Worm (Caenorhabditis elegans): ENCODE results near the gene trd-1.

The trd-1 gene

DNA sequence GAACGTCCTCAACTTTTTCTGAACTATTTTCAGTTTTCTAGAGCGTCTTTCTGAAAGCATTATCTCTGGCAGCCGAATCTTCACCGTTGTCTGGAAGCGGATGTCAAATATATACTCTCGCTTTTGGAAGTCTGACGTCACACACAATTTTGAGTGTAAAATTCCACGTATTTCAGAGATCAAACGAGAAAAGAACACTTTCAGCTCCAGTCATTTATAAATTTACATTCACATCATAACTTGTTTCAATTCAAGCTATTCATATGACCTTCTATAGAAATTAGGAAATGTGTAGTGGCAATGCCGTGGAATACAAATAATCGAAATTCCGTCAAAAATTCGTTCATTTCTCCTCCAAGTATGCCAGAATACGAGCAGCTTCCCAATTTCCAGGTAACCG, 20.4 kb upstream of the trd-1 start, which contains the start of gene F08F8.11:
Gene F08F8.11, plus strand, starts transcription at position 301 of the 400 bp plus-strand sequence.
- no peak for TF ChIP-seq efl-1 (optimal IDR thresholded peaks at IDR 0.05)
- TF ChIP-seq efl-1 (GFP tag; optimal IDR thresholded peaks at IDR 0.05 in 1 of 2): peak in 1 of 2 experiments; percentile 10
- no peak for TF ChIP-seq lin-35 (GFP tag; optimal IDR thresholded peaks at IDR 0.05)
- TF ChIP-seq C04F5.9 (tag; optimal IDR thresholded peaks at IDR 0.05): no peak
- TF ChIP-seq nhr-85 (tag): peak; percentile 32

DNA sequence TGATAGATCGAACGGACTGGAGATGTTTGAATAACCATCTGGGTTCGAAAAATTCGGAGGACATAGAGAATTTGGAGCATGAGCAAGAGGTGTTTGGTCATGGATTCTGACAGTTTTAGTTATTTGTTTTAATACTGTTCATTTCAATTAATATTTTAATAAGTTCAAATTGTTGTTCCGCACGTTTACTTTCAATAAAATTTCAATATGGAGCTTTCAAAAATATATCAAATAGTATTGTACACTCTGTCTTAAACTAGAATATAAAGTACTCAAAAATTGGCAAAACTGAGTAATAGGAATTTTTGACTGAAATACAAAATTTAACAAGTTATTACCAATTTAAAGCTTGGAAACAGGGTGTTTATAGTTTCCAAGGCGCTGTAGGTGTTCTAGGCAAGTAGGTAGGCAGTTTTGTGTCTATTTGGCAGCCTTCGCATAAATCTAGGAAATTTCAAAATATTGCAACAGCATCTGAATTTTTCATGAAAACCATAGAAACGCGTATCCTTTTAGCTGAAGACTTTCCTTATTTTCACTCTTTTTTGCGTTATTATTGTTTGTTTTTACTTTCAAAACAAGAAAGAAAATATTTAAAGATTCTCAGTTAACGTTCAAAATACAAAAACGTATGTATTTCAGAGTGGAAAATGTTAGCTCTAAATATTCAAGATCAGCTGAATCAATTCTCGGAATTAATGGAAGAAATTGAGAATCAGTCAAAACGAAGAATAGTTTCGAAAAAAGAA, 18.8 kb upstream of the trd-1 start, which contains the start of the genes T20B12.5 and T20B12.4:
Gene T20B12.5, minus strand, starts transcription at position 101 of the 749 bp plus-strand sequence.
Gene T20B12.4, plus strand, starts transcription at position 699 of the 749 bp plus-strand sequence.
- TF ChIP-seq nhr-84 (tag; optimal IDR thresholded peaks at IDR 0.05) (no peak), nhr-19 (GFP tag; conservative IDR thresholded peaks at IDR 0.05) (no peak), unc-130 (tag; optimal IDR thresholded peaks at IDR 0.05) (no peak), ztf-11 (tag; optimal IDR thresholded peaks at IDR 0.05) (no peak), elt-3 (tag; optimal IDR thresholded peaks at IDR 0.05) (no peak), zag-1 (tag; optimal IDR thresholded peaks at IDR 0.05) (no peak), nhr-90 (tag; optimal IDR thresholded peaks at IDR 0.05; ENCODE audit: poor library complexity) (no peak), mab-9 (GFP tag; IDR thresholded peaks at IDR 0.05) (no peak), lsy-2 (tag; optimal IDR thresholded peaks at IDR 0.05) (no peak), hlh-17 (GFP tag; optimal IDR thresholded peaks at IDR 0.05; ENCODE audit: borderline replicate concordance) (no peak), snpc-4 (tag; optimal IDR thresholded peaks at IDR 0.05) (no peak), lin-15B (tag; optimal IDR thresholded peaks at IDR 0.05) (no peak), blmp-1 (tag; optimal IDR thresholded peaks at IDR 0.05) (no peak), nhr-77 (tag; optimal IDR thresholded peaks at IDR 0.05) (no peak), nhr-11 (tag; optimal IDR thresholded peaks at IDR 0.05) (no peak), dpl-1 (GFP tag; optimal IDR thresholded peaks at IDR 0.05) (no peak), fos-1 (tag; optimal IDR thresholded peaks at IDR 0.05) (no peak), C16A3.4 (tag; optimal IDR thresholded peaks at IDR 0.05) (no peak)

- TF ChIP-seq dpl-1 (GFP tag; optimal IDR thresholded peaks at IDR 0.05) (no peak), lin-13 (GFP tag; optimal IDR thresholded peaks at IDR 0.05) (no peak), lin-39 (tag; optimal IDR thresholded peaks at IDR 0.05) (peak; percentile 12), Y116A8C.19 (tag; optimal IDR thresholded peaks at IDR 0.05; ENCODE audit: borderline replicate concordance) (no peak), fkh-10 (GFP tag; optimal IDR thresholded peaks at IDR 0.05) (no peak), unc-98 (GFP tag; IDR thresholded peaks at IDR 0.05) (no peak), lin-35 (GFP tag; optimal IDR thresholded peaks at IDR 0.05) (peak in 1 of 2 experiments; percentile 16), nhr-19 (GFP tag; conservative IDR thresholded peaks at IDR 0.05) (no peak), nhr-11 (tag; optimal IDR thresholded peaks at IDR 0.05) (no peak), grh-1 (GFP tag; IDR thresholded peaks at IDR 0.05) (no peak), ztf-11 (tag; optimal IDR thresholded peaks at IDR 0.05) (no peak), nhr-47 (tag; optimal IDR thresholded peaks at IDR 0.05) (peak; percentile 49), irx-1 (tag; optimal IDR thresholded peaks at IDR 0.05) (no peak), vab-15 (tag; optimal IDR thresholded peaks at IDR 0.05) (no peak), mep-1 (tag; optimal IDR thresholded peaks at IDR 0.05) (no peak), isw-1 (GFP tag; IDR thresholded peaks at IDR 0.05) (no peak), nhr-85 (tag) (no peak), nhr-71 (tag; optimal IDR thresholded peaks at IDR 0.05) (peak; percentile 28), efl-1 (optimal IDR thresholded peaks at IDR 0.05) (no peak), efl-1 (GFP tag; optimal IDR thresholded peaks at IDR 0.05 in 1 of 2) (peak in 1 of 2 experiments; percentile 1), hlh-4 (tag; optimal IDR thresholded peaks at IDR 0.05) (no peak), sox-4 (tag; optimal IDR thresholded peaks at IDR 0.05) (no peak), snpc-4 (tag; optimal IDR thresholded peaks at IDR 0.05) (no peak), unc-86 (tag; optimal IDR thresholded peaks at IDR 0.05) (no peak), elt-3 (tag; optimal IDR thresholded peaks at IDR 0.05) (peak in 1 of 6 experiments; percentile 10), dsc-1 (tag; optimal IDR thresholded peaks at IDR 0.05) (no peak), mab-9 (GFP tag; IDR thresholded peaks at IDR 0.05) (no peak), ets-5 (GFP tag; IDR thresholded peaks at IDR 0.05) (no peak), xbp-1 (tag; optimal IDR thresholded peaks at IDR 0.05) (no peak), nhr-28 (tag; optimal IDR thresholded peaks at IDR 0.05) (no peak), lsy-2 (tag; optimal IDR thresholded peaks at IDR 0.05) (peak in 1 of 2 experiments; percentile 20), rnt-1 (tag; optimal IDR thresholded peaks at IDR 0.05) (no peak), aly-2 (tag; optimal IDR thresholded peaks at IDR 0.05) (no peak), C16A3.4 (tag; optimal IDR thresholded peaks at IDR 0.05) (no peak), aha-1 (tag; optimal IDR thresholded peaks at IDR 0.05) (no peak), sup-37 (GFP tag; optimal IDR thresholded peaks at IDR 0.05) (no peak)
These were observed 16.5 kb upstream of the trd-1 start for ce11 chrIII:7369394-7370024.

Data from whole organism, L1 larva.